Worm (Caenorhabditis elegans) whole organism, L3 larva: ENCODE results near the gene osm-12.

Experiments
- R02D3.7 ChIP-seq: fragments of 150-350 bp; optimal IDR thresholded peaks from 2 replicates; lab custom pipeline; 2014; ENCODE audit warnings: missing biosample characterization, missing genetic modification characterization
- ZK546.5 ChIP-seq: sonication (generic microtip); optimal IDR thresholded peaks from 2 replicates; lab custom pipeline; 2017; ENCODE audit warnings: missing biosample characterization, missing genetic modification characterization
- aly-2 ChIP-seq: fragments of 150-350 bp; optimal IDR thresholded peaks from 2 replicates; lab custom pipeline; 2014; ENCODE audit warnings: missing biosample characterization, missing genetic modification characterization
- ama-1 ChIP-seq: fragments of 150-350 bp; optimal IDR thresholded peaks from 2 replicates; lab custom pipeline; 2018
- ceh-16 ChIP-seq: sonication (generic microtip); optimal IDR thresholded peaks from 2 replicates; lab custom pipeline; 2017; ENCODE audit warnings: missing biosample characterization, missing genetic modification characterization
- ceh-82 ChIP-seq: fragments of 150-350 bp; optimal IDR thresholded peaks from 2 replicates; lab custom pipeline; 2014; ENCODE audit warnings: missing biosample characterization, missing genetic modification characterization
- ceh-9 ChIP-seq: sonication (generic microtip); optimal IDR thresholded peaks from 2 replicates; lab custom pipeline; 2018; ENCODE audit warnings: missing biosample characterization, missing genetic modification characterization
- daf-12 ChIP-seq: fragments of 150-350 bp; optimal IDR thresholded peaks from 2 replicates; lab custom pipeline; 2014; ENCODE audit warnings: missing biosample characterization, missing genetic modification reagents, missing genetic modification characterization
- egl-27 ChIP-seq: sonication (generic microtip); optimal IDR thresholded peaks from 4 replicates; lab custom pipeline; 2017; ENCODE audit warnings: missing biosample characterization, missing genetic modification reagents, missing genetic modification characterization
- egl-5 ChIP-seq: fragments of 150-350 bp; optimal IDR thresholded peaks from 2 replicates; lab custom pipeline; 2017; ENCODE audit warnings: missing biosample characterization, missing genetic modification reagents, missing genetic modification characterization, inconsistent platforms
- elt-1 ChIP-seq: fragments of 150-350 bp; optimal IDR thresholded peaks from 2 replicates; lab custom pipeline; 2014; ENCODE audit warnings: missing biosample characterization, missing genetic modification characterization
- elt-2 ChIP-seq: sonication (generic microtip); optimal IDR thresholded peaks from 2 replicates; lab custom pipeline; 2016; ENCODE audit warnings: missing genetic modification reagents, mild to moderate bottlenecking, missing genetic modification characterization, missing compliant biosample characterization
- elt-3 ChIP-seq, 3 experiments: fragments of 150-350 bp in 1 of 3; sonication (generic microtip) in 2 of 3; optimal IDR thresholded peaks; 2 replicates in 2 of 3; 4 replicates in 1 of 3; lab custom pipeline; 2014 to 2017; ENCODE audit warnings: missing biosample characterization in 3 of 3, missing genetic modification characterization in 3 of 3
- eor-1 ChIP-seq, 2 experiments: fragments of 150-350 bp; optimal IDR thresholded peaks; 2 replicates each; lab custom pipeline; 2014 to 2018; ENCODE audit warnings: missing biosample characterization in 2 of 2, missing genetic modification characterization in 2 of 2
- fkh-10 ChIP-seq: sonication (generic microtip); optimal IDR thresholded peaks from 2 replicates; lab custom pipeline; 2017; ENCODE audit warnings: missing biosample characterization, missing genetic modification reagents, missing genetic modification characterization
- fkh-2 ChIP-seq: fragments of 150-350 bp; optimal IDR thresholded peaks from 2 replicates; lab custom pipeline; 2014; ENCODE audit warnings: missing biosample characterization, missing genetic modification reagents, missing genetic modification characterization
- fos-1 ChIP-seq: fragments of 150-350 bp; optimal IDR thresholded peaks from 2 replicates; lab custom pipeline; 2014; ENCODE audit warnings: missing biosample characterization, missing genetic modification characterization
- hmg-11 ChIP-seq: sonication (generic microtip); optimal IDR thresholded peaks from 2 replicates; lab custom pipeline; 2016; ENCODE audit warnings: missing genetic modification characterization, missing compliant biosample characterization
- jun-1 ChIP-seq: fragments of 150-350 bp; optimal IDR thresholded peaks from 2 replicates; lab custom pipeline; 2014; ENCODE audit warnings: missing biosample characterization, missing genetic modification reagents, missing genetic modification characterization
- lin-39 ChIP-seq: fragments of 150-350 bp; optimal IDR thresholded peaks from 2 replicates; lab custom pipeline; 2018; ENCODE audit warnings: missing biosample characterization, missing genetic modification reagents, missing genetic modification characterization
- lsy-12 ChIP-seq: sonication (generic microtip); optimal IDR thresholded peaks from 2 replicates; lab custom pipeline; 2016; ENCODE audit warnings: mild to moderate bottlenecking, missing genetic modification characterization, missing compliant biosample characterization
- mdl-1 ChIP-seq: fragments of 150-350 bp; optimal IDR thresholded peaks from 2 replicates; lab custom pipeline; 2014; ENCODE audit warnings: missing biosample characterization, missing genetic modification characterization
- mml-1 ChIP-seq: fragments of 150-350 bp; sonication (generic microtip); optimal IDR thresholded peaks from 3 replicates; lab custom pipeline; 2014; ENCODE audit warnings: missing biosample characterization, missing genetic modification characterization
- nfya-1 ChIP-seq: sonication (generic microtip); optimal IDR thresholded peaks from 2 replicates; lab custom pipeline; 2017; ENCODE audit warnings: missing genetic modification characterization, mild to moderate bottlenecking, missing compliant biosample characterization, antibody characterized with exemption, moderate library complexity; ENCODE audit not compliant: insufficient read depth
- nhr-11 ChIP-seq: fragments of 150-350 bp; optimal IDR thresholded peaks from 2 replicates; lab custom pipeline; 2014; ENCODE audit warnings: missing biosample characterization, missing genetic modification characterization
- nhr-12 ChIP-seq: fragments of 150-350 bp; optimal IDR thresholded peaks from 2 replicates; lab custom pipeline; 2014; ENCODE audit warnings: missing biosample characterization, missing genetic modification characterization
- nhr-23 ChIP-seq: fragments of 150-350 bp; optimal IDR thresholded peaks from 2 replicates; lab custom pipeline; 2014; ENCODE audit warnings: missing biosample characterization, missing genetic modification reagents, missing genetic modification characterization
- nhr-237 ChIP-seq: fragments of 150-350 bp; optimal IDR thresholded peaks from 2 replicates; lab custom pipeline; 2014; ENCODE audit warnings: missing biosample characterization, missing genetic modification characterization
- nhr-25 ChIP-seq: sonication (generic microtip); optimal IDR thresholded peaks from 2 replicates; lab custom pipeline; 2017; ENCODE audit warnings: missing biosample characterization, missing genetic modification characterization
- nhr-28 ChIP-seq: fragments of 150-350 bp; optimal IDR thresholded peaks from 2 replicates; lab custom pipeline; 2014; ENCODE audit warnings: missing biosample characterization, missing genetic modification characterization
- nhr-43 ChIP-seq: sonication (generic microtip); optimal IDR thresholded peaks from 2 replicates; lab custom pipeline; 2016; ENCODE audit warnings: mild to moderate bottlenecking, missing genetic modification characterization, missing compliant biosample characterization; ENCODE audit not compliant: poor library complexity, severe bottlenecking
- nhr-67 ChIP-seq: fragments of 150-350 bp; optimal IDR thresholded peaks from 2 replicates; lab custom pipeline; 2014; ENCODE audit warnings: missing biosample characterization, missing genetic modification characterization
- nhr-76 ChIP-seq: fragments of 150-350 bp; sonication (generic microtip); optimal IDR thresholded peaks from 5 replicates; lab custom pipeline; 2014; ENCODE audit warnings: missing biosample characterization, missing genetic modification characterization
- pha-4 ChIP-seq: fragments of 150-350 bp; optimal IDR thresholded peaks from 2 replicates; lab custom pipeline; 2014; ENCODE audit warnings: missing biosample characterization, missing genetic modification reagents, missing genetic modification characterization
- pqm-1 ChIP-seq: fragments of 150-350 bp; optimal IDR thresholded peaks from 2 replicates; lab custom pipeline; 2017; ENCODE audit warnings: missing biosample characterization, missing genetic modification characterization, inconsistent platforms
- sea-2 ChIP-seq: fragments of 150-350 bp; sonication (generic microtip); optimal IDR thresholded peaks from 4 replicates; lab custom pipeline; 2014; ENCODE audit warnings: missing biosample characterization, missing genetic modification reagents, missing genetic modification characterization
- snpc-4 ChIP-seq: fragments of 150-350 bp; optimal IDR thresholded peaks from 2 replicates; lab custom pipeline; 2014; ENCODE audit warnings: missing biosample characterization, missing genetic modification characterization
- tbx-2 ChIP-seq: sonication (generic microtip); optimal IDR thresholded peaks from 2 replicates; lab custom pipeline; 2016; ENCODE audit warnings: mild to moderate bottlenecking, missing genetic modification characterization, missing compliant biosample characterization
- unc-39 ChIP-seq: sonication (generic microtip); optimal IDR thresholded peaks from 4 replicates; lab custom pipeline; 2017; ENCODE audit warnings: missing biosample characterization, missing genetic modification characterization
- unc-62 ChIP-seq: fragments of 150-350 bp; sonication (generic microtip); optimal IDR thresholded peaks from 4 replicates; lab custom pipeline; 2014; ENCODE audit warnings: missing biosample characterization, missing genetic modification reagents, missing genetic modification characterization
- zag-1 ChIP-seq: fragments of 150-350 bp; optimal IDR thresholded peaks from 2 replicates; lab custom pipeline; 2014; ENCODE audit warnings: missing biosample characterization, missing genetic modification characterization
- ztf-11 ChIP-seq: fragments of 150-350 bp; optimal IDR thresholded peaks from 2 replicates; lab custom pipeline; 2014; ENCODE audit warnings: missing biosample characterization, missing genetic modification characterization
- ztf-4 ChIP-seq: fragments of 150-350 bp; optimal IDR thresholded peaks from 2 replicates; lab custom pipeline; 2014; ENCODE audit warnings: missing biosample characterization, missing genetic modification characterization

osm-12 gene

ce11 chrIII:12202437-12202836 lies at the start of gene osm-12:
TSS of gene osm-12 (minus strand) at chrIII:12202537.
- TF ChIP-seq lsy-12 (tag; lab: Kevin White, UChicago) = no peak
- TF ChIP-seq jun-1 (tag; lab: Kevin White, UChicago) = no peak
- TF ChIP-seq eor-1 (tag; optimal IDR thresholded peaks at IDR 0.05; lab: Kevin White, UChicago) = no peak
- no peak for TF ChIP-seq nhr-67
- no peak for TF ChIP-seq snpc-4 (tag; lab: Kevin White, UChicago)
- TF ChIP-seq pha-4 (tag; lab: Kevin White, UChicago) = no peak
- no peak for TF ChIP-seq nhr-23 (tag; lab: Kevin White, UChicago)
- no peak for TF ChIP-seq elt-1 (tag; lab: Kevin White, UChicago)
- TF ChIP-seq unc-39 = no peak
- no peak for TF ChIP-seq ZK546.5 (tag; lab: Kevin White, UChicago)
- TF ChIP-seq ceh-16 = no peak
- TF ChIP-seq nhr-76 (tag; lab: Kevin White, UChicago) = no peak
- TF ChIP-seq unc-62 (GFP tag; lab: Kevin White, UChicago) = no peak
- no peak for TF ChIP-seq daf-12 (tag; lab: Kevin White, UChicago)
- no peak for TF ChIP-seq lin-39 (tag; lab: Kevin White, UChicago)

- TF ChIP-seq daf-12 (tag; lab: Kevin White, UChicago) = no peak
- no peak for TF ChIP-seq nhr-237
- TF ChIP-seq R02D3.7 (tag; lab: Kevin White, UChicago) = no peak
- no peak for TF ChIP-seq jun-1 (tag; lab: Kevin White, UChicago)
- no peak for TF ChIP-seq nhr-25 (tag; lab: Kevin White, UChicago)
- no peak for TF ChIP-seq ztf-11 (tag; lab: Kevin White, UChicago)
- no peak for TF ChIP-seq zag-1 (tag; lab: Kevin White, UChicago)
- TF ChIP-seq lin-39 (tag; lab: Kevin White, UChicago) = no peak
- no peak for TF ChIP-seq mml-1 (tag; lab: Kevin White, UChicago)
- TF ChIP-seq elt-1 (tag; lab: Kevin White, UChicago) = no peak
- TF ChIP-seq unc-62 (GFP tag; lab: Kevin White, UChicago) = no peak
- TF ChIP-seq eor-1 (tag; optimal IDR thresholded peaks at IDR 0.05; lab: Kevin White, UChicago) = no peak
- no peak for TF ChIP-seq nhr-43 (tag; lab: Kevin White, UChicago)
Measured at ce11 chrIII:12251178-12251577, 48.8 kb upstream of the osm-12 start.

- peak; percentile 85 for TF ChIP-seq R02D3.7 (tag; lab: Kevin White, UChicago)
- peak; percentile 94 for TF ChIP-seq jun-1 (tag; lab: Kevin White, UChicago)
- TF ChIP-seq pha-4 (tag; lab: Kevin White, UChicago) = peak; percentile 94
- TF ChIP-seq nhr-28 (tag; lab: Kevin White, UChicago) = peak; percentile 63
- TF ChIP-seq nhr-76 (tag; lab: Kevin White, UChicago) = peak; percentile 67
- TF ChIP-seq eor-1 (tag; optimal IDR thresholded peaks at IDR 0.05; lab: Kevin White, UChicago) = peak in 1 of 2 experiments; percentile 58
- peak; percentile 70 for TF ChIP-seq ceh-16
- TF ChIP-seq ztf-4 = peak; percentile 51
- no peak for TF ChIP-seq ztf-11 (tag; lab: Kevin White, UChicago)
- peak; percentile 78 for TF ChIP-seq elt-2 (tag; lab: Kevin White, UChicago)
- peak; percentile 99 for TF ChIP-seq ama-1 (lab: Kevin White, UChicago)
- TF ChIP-seq nhr-237 = no peak
- TF ChIP-seq nhr-11 (tag; lab: Kevin White, UChicago) = peak; percentile 36
- TF ChIP-seq nhr-67 = no peak
- peak; percentile 60 for TF ChIP-seq unc-39
- TF ChIP-seq snpc-4 (tag; lab: Kevin White, UChicago) = peak; percentile 100
- peak; percentile 55 for TF ChIP-seq egl-27 (tag; lab: Kevin White, UChicago)
- TF ChIP-seq hmg-11 = peak; percentile 89
- peak; percentile 46 for TF ChIP-seq daf-12 (tag; lab: Kevin White, UChicago)
- TF ChIP-seq elt-1 (tag; lab: Kevin White, UChicago) = peak; percentile 26
- peak; percentile 74 for TF ChIP-seq tbx-2
- TF ChIP-seq ceh-82 = peak; percentile 84
- peak; percentile 92 for TF ChIP-seq nhr-43 (tag; lab: Kevin White, UChicago)
- TF ChIP-seq nhr-12 = no peak
- peak; percentile 75 for TF ChIP-seq unc-62 (GFP tag; lab: Kevin White, UChicago)
- peak; percentile 2 for TF ChIP-seq fkh-2 (tag; lab: Kevin White, UChicago)
- peak in 2 of 3 experiments; percentile 31 to 82 for TF ChIP-seq elt-3 (tag; optimal IDR thresholded peaks at IDR 0.05; lab: Kevin White, UChicago)
- no peak for TF ChIP-seq sea-2 (GFP tag; lab: Kevin White, UChicago)
- peak; percentile 98 for TF ChIP-seq nfya-1 (tag; lab: Kevin White, UChicago)
- peak; percentile 94 for TF ChIP-seq nhr-25 (tag; lab: Kevin White, UChicago)
- TF ChIP-seq fos-1 (tag; lab: Kevin White, UChicago) = peak; percentile 41
- no peak for TF ChIP-seq ZK546.5 (tag; lab: Kevin White, UChicago)
- peak; percentile 96 for TF ChIP-seq lin-39 (tag; lab: Kevin White, UChicago)
- peak; percentile 85 for TF ChIP-seq aly-2
- peak; percentile 90 for TF ChIP-seq lsy-12 (tag; lab: Kevin White, UChicago)
- peak; percentile 98 for TF ChIP-seq nhr-23 (tag; lab: Kevin White, UChicago)
- TF ChIP-seq pqm-1 = peak; percentile 88
- no peak for TF ChIP-seq ceh-9 (tag; lab: Kevin White, UChicago)
- peak; percentile 29 for TF ChIP-seq mdl-1 (tag; lab: Kevin White, UChicago)
- peak; percentile 82 for TF ChIP-seq egl-5
- TF ChIP-seq fkh-10 (GFP tag; lab: Kevin White, UChicago) = peak; percentile 56
- no peak for TF ChIP-seq zag-1 (tag; lab: Kevin White, UChicago)
Measured at ce11 chrIII:12250114-12250792, 47.9 kb upstream of the osm-12 start, which contains the start of the genes tim-1 and Y75B8A.23. TSS of gene tim-1 (minus strand) at chrIII:12250164. TSS of gene Y75B8A.23 (plus strand) at chrIII:12250660.
